Worm (Caenorhabditis elegans): ENCODE measurements around the gene rpoa-49.

The rpoa-49 gene

DNA sequence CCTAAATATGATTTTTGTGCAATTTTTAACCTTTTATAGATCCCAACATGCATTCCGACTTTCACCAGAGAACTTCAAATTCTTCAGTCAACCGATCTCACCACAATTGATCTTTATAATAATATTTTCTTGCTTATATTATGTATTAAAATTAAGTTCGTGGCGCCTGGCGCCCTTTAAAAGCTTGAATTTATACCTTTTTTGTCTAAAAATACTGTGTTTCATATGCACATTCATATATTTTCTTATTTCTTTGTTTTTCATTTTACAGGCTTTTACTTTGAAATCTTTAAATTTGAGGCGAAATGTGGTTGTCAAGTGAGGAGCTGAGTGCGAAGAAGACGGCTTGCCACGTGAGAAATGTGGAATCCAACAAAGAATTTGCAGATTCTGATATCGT lies at the start of gene rpoa-49:
TSS of gene rpoa-49 (plus strand) at position 301 of the 400 bp plus-strand sequence.
- TF ChIP-seq unc-62 (GFP tag; optimal IDR thresholded peaks at IDR 0.05), result no peak
- TF ChIP-seq eor-1 (tag; optimal IDR thresholded peaks at IDR 0.05), result no peak
- TF ChIP-seq fkh-2 (tag; optimal IDR thresholded peaks at IDR 0.05), result no peak

DNA sequence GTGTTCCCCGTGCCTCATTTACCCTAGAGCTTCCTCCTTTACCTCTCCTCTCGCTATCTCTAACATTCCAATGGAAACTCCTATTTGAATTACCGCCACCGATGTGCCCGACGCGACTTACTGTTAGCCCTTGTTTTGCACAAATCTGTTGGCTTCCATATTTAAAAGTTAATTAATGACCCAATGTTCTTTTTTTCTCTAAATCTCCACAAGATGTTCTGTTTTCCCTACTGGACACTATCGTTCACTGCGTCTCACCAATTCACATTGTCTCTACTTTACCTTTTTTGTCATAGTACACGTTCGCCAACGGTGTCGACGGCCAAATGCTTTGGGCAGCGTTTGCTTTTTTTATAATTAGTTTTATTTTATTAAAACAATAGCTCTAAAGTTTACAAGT lies 44.3 kb upstream of the rpoa-49 start:
- no peak for TF ChIP-seq fkh-2 (tag; optimal IDR thresholded peaks at IDR 0.05)
- no peak for TF ChIP-seq zag-1 (tag; optimal IDR thresholded peaks at IDR 0.05)
- no peak for TF ChIP-seq pqm-1 (tag; optimal IDR thresholded peaks at IDR 0.05)
- TF ChIP-seq snpc-4 (tag; optimal IDR thresholded peaks at IDR 0.05), result no peak
- TF ChIP-seq nhr-23 (tag; optimal IDR thresholded peaks at IDR 0.05), result no peak
- TF ChIP-seq lin-15B (tag; optimal IDR thresholded peaks at IDR 0.05), result no peak
- TF ChIP-seq elt-1 (tag; optimal IDR thresholded peaks at IDR 0.05), result no peak
- TF ChIP-seq pha-4 (tag; optimal IDR thresholded peaks at IDR 0.05), result no peak
- no peak for TF ChIP-seq nhr-67 (tag; optimal IDR thresholded peaks at IDR 0.05)
- TF ChIP-seq eor-1 (tag; optimal IDR thresholded peaks at IDR 0.05), result no peak
- TF ChIP-seq jun-1 (tag; optimal IDR thresholded peaks at IDR 0.05), result no peak
- no peak for TF ChIP-seq lin-39 (tag; optimal IDR thresholded peaks at IDR 0.05)
- no peak for TF ChIP-seq tbx-2 (tag; optimal IDR thresholded peaks at IDR 0.05)
- no peak for TF ChIP-seq fos-1 (tag; optimal IDR thresholded peaks at IDR 0.05)
- no peak for TF ChIP-seq nhr-76 (tag; optimal IDR thresholded peaks at IDR 0.05)

DNA sequence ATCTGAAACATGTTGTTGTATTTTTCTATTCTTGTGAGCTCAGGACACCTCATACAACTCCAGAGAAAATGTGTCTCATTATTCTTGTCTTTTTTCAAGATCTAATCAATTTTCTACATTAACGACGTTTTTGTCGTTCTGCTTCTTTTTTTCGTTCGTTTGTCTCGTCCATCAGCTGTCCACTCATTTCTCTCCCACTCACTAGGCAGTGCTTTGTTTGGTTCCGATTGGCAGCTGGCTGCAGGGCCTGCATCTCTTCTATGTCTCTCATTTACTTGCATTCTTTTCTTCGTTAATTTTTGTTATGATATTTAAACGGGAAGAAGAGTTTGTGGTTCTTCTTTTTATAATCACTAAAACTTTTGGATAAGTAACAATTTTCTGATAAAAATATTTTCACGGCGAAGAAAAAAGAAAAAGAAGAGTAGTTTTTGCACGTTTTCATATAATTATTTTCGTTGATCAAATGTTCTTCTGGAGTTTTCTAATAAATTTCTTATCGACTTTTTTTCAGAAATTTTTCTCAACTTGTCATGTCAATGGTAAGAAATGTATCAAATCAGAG lies 43.4 kb upstream of the rpoa-49 start, which contains the start of gene 2L52.1:
TSS of gene 2L52.1 (plus strand) at position 515 of the 565 bp plus-strand sequence.
- TF ChIP-seq lin-15B (tag; optimal IDR thresholded peaks at IDR 0.05), result no peak
- no peak for TF ChIP-seq nhr-43 (tag; optimal IDR thresholded peaks at IDR 0.05; ENCODE audit: poor library complexity, severe bottlenecking)
- TF ChIP-seq tbx-2 (tag; optimal IDR thresholded peaks at IDR 0.05), result no peak
- TF ChIP-seq zag-1 (tag; optimal IDR thresholded peaks at IDR 0.05), result no peak
- no peak for TF ChIP-seq nhr-25 (tag; optimal IDR thresholded peaks at IDR 0.05)
- TF ChIP-seq nhr-237 (tag; optimal IDR thresholded peaks at IDR 0.05), result no peak
- peak; percentile 5 for TF ChIP-seq ceh-28 (tag; optimal IDR thresholded peaks at IDR 0.05)
- peak; percentile 56 for TF ChIP-seq lin-39 (tag; optimal IDR thresholded peaks at IDR 0.05)
- TF ChIP-seq hmg-11 (tag; optimal IDR thresholded peaks at IDR 0.05), result peak; percentile 9
- peak; percentile 59 for TF ChIP-seq nfya-1 (tag; optimal IDR thresholded peaks at IDR 0.05; ENCODE audit: insufficient read depth)
- peak; percentile 43 for TF ChIP-seq egl-5 (tag; optimal IDR thresholded peaks at IDR 0.05)
- no peak for TF ChIP-seq ceh-9 (tag; optimal IDR thresholded peaks at IDR 0.05)

DNA sequence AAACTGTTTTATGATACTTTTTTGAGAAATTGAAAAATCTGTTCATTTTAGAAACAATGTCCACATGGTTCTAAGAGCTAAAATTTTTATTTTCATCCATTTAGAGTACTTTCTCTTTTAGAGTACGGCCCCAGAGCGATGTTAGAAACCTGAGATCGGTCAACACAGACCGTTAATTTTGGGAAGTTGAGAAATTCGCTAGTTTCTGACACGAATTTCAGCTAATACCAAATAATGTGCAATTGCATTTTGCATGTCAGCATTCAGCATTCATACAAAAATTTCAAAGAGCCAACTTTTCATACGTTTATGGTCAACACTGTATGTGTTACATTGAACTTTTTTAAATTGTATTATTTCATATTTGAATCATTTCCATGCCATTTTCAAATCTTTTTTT lies 40.0 kb upstream of the rpoa-49 start:
- TF ChIP-seq fkh-10 (GFP tag; optimal IDR thresholded peaks at IDR 0.05), result no peak
- TF ChIP-seq daf-12 (tag; optimal IDR thresholded peaks at IDR 0.05), result no peak
- TF ChIP-seq egl-5 (tag; optimal IDR thresholded peaks at IDR 0.05), result no peak
- no peak for TF ChIP-seq lsy-12 (tag; optimal IDR thresholded peaks at IDR 0.05)
- TF ChIP-seq ceh-9 (tag; optimal IDR thresholded peaks at IDR 0.05), result no peak
- no peak for TF ChIP-seq ztf-11 (tag; optimal IDR thresholded peaks at IDR 0.05)
- TF ChIP-seq nhr-67 (tag; optimal IDR thresholded peaks at IDR 0.05), result no peak
- TF ChIP-seq mml-1 (tag; optimal IDR thresholded peaks at IDR 0.05), result no peak
- TF ChIP-seq nhr-25 (tag; optimal IDR thresholded peaks at IDR 0.05), result no peak
- no peak for TF ChIP-seq lin-39 (tag; optimal IDR thresholded peaks at IDR 0.05)
- no peak for TF ChIP-seq nhr-23 (tag; optimal IDR thresholded peaks at IDR 0.05)
- no peak for TF ChIP-seq ceh-16 (tag; optimal IDR thresholded peaks at IDR 0.05)
- TF ChIP-seq hmg-11 (tag; optimal IDR thresholded peaks at IDR 0.05), result no peak
- TF ChIP-seq nhr-28 (tag; optimal IDR thresholded peaks at IDR 0.05), result no peak
- TF ChIP-seq unc-39 (tag; optimal IDR thresholded peaks at IDR 0.05), result no peak
- no peak for TF ChIP-seq tbx-2 (tag; optimal IDR thresholded peaks at IDR 0.05)

DNA sequence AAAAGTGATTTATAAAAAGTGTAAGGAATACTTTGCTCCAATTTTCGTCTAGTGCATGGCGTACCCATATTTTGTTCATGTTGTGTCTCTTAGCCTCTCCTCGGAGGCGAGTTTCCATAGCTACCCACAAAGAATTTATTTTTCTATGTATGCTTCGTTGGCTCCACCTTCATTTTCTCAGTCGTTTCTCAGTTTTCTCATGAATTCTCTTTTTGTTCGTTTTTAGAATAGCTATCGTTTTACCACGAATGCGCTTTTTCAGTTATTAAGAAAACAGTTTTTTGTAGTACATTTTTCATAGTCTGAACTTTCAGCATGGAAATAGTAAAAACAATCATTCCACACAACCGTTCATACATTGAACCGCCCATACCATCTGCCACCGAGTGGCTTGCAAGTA lies 38.5 kb upstream of the rpoa-49 start, which contains the start of gene osta-1:
TSS of gene osta-1 (plus strand) at position 309 of the 400 bp plus-strand sequence.
- TF ChIP-seq elt-2 (tag; optimal IDR thresholded peaks at IDR 0.05), result no peak
- TF ChIP-seq nhr-77 (tag; optimal IDR thresholded peaks at IDR 0.05), result no peak
- no peak for TF ChIP-seq pqm-1 (tag; optimal IDR thresholded peaks at IDR 0.05)
- no peak for TF ChIP-seq daf-12 (tag; optimal IDR thresholded peaks at IDR 0.05)
- no peak for TF ChIP-seq unc-62 (GFP tag; optimal IDR thresholded peaks at IDR 0.05)
- TF ChIP-seq nhr-11 (tag; optimal IDR thresholded peaks at IDR 0.05), result peak; percentile 75
- no peak for TF ChIP-seq nhr-12 (tag; optimal IDR thresholded peaks at IDR 0.05)
- no peak for TF ChIP-seq tbx-2 (tag; optimal IDR thresholded peaks at IDR 0.05)
- no peak for TF ChIP-seq aly-2 (tag; optimal IDR thresholded peaks at IDR 0.05)
